Fruit fly (Drosophila melanogaster): ENCODE results near the gene Ubc87F.

Ubc87F gene

DNA sequence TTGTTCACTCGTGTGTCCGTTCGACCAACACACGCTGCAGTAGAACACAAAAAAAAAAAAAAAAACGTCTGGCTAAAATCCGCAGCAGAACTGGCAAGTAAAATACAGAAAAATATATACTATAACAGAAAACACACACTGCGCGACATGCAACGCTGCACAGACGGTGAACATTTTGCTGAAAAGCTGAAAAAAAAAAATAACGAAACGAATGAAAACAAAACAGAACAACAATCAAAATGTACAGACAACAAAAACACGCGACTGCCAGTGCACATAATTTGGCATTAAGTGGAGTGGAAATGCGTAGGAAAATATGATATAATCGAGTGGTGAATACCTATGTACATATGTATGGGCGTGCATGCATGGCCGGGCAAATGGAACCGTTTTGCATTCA lies 12.0 kb upstream of the Ubc87F start:
- no peak for TF ChIP-seq CG12236 (GFP tag; optimal IDR thresholded peaks at IDR 0.05)
- peak in 1 of 2 experiments; percentile 29 for TF ChIP-seq eve (GFP tag; optimal IDR thresholded peaks at IDR 0.05)

DNA sequence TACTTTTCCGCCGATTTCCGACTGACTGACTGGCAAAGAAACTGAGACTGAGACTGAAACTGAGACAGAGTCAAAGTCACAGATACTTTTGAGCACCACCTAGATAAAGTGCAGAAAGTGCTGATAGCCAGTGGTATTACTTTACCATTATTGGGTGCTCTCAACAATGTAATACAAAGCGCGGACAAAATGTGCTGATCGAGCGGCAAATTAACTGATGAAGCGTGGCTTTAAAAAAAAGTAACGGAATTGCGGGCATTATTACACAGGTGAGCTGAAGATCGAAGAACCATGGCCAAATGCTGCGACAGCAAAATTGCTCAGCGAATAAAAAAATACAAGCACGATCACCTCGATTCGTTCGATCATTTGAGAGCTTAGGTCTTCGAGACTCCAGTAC lies 10.9 kb upstream of the Ubc87F start:
- TF ChIP-seq Gsc (GFP tag; IDR thresholded peaks at IDR 0.05) = no peak
- no peak for TF ChIP-seq CrebB (tag; optimal IDR thresholded peaks at IDR 0.05)
- TF ChIP-seq CG6272 (GFP tag; IDR thresholded peaks at IDR 0.05) = no peak
- TF ChIP-seq exex (tag; optimal IDR thresholded peaks at IDR 0.05) = no peak
- no peak for TF ChIP-seq Doc3 (GFP tag; IDR thresholded peaks at IDR 0.05; ENCODE audit: partially characterized antibody)
- TF ChIP-seq sc (optimal IDR thresholded peaks at IDR 0.05) = no peak
- no peak for TF ChIP-seq sc (GFP tag; optimal IDR thresholded peaks at IDR 0.05)
- TF ChIP-seq CG33213 (GFP tag; optimal IDR thresholded peaks at IDR 0.05) = no peak
- no peak for TF ChIP-seq run (tag; optimal IDR thresholded peaks at IDR 0.05)

DNA sequence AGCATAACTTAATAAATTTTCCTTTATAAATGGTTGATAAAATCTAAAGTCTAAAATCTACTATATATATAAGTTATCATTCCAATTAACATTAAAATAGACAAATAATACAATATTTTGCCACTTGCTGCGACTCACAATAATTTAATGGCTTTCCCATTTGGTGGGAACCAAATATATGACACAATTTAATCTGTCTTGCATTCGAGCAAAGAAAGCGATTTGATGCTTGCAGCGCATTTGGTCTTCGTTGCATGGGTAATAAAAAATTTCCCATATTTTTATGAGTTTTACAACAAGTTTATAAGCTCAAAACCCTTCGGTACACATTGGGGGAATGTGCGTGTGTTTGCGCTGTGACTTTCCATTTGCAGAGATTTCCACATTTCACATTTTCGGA lies 8.8 kb upstream of the Ubc87F start:
- TF ChIP-seq Nf-YC (tag; optimal IDR thresholded peaks at IDR 0.05) (no peak), caup (GFP tag; optimal IDR thresholded peaks at IDR 0.05; ENCODE audit: severe bottlenecking) (no peak), CG10147 (GFP tag; optimal IDR thresholded peaks at IDR 0.05) (no peak), Aef1 (GFP tag; IDR thresholded peaks at IDR 0.05) (no peak), dm (GFP tag; optimal IDR thresholded peaks at IDR 0.05) (no peak), CG43689 (GFP tag; IDR thresholded peaks at IDR 0.05) (no peak), oc (tag; optimal IDR thresholded peaks at IDR 0.05) (peak; percentile 10), CG3838 (GFP tag; optimal IDR thresholded peaks at IDR 0.05) (no peak), D19A (tag; optimal IDR thresholded peaks at IDR 0.05) (peak; percentile 33), Sox100B (GFP tag; optimal IDR thresholded peaks at IDR 0.05) (peak; percentile 15), Atf3 (GFP tag; optimal IDR thresholded peaks at IDR 0.05) (no peak), nom (GFP tag; optimal IDR thresholded peaks at IDR 0.05) (no peak), Hmr (GFP tag; optimal IDR thresholded peaks at IDR 0.05) (no peak), nerfin-2 (GFP tag; IDR thresholded peaks at IDR 0.05; ENCODE audit: partially characterized antibody) (no peak), D19B (GFP tag; optimal IDR thresholded peaks at IDR 0.05) (no peak), CG18011 (GFP tag; optimal IDR thresholded peaks at IDR 0.05) (no peak), peb (GFP tag; IDR thresholded peaks at IDR 0.05) (no peak)

DNA sequence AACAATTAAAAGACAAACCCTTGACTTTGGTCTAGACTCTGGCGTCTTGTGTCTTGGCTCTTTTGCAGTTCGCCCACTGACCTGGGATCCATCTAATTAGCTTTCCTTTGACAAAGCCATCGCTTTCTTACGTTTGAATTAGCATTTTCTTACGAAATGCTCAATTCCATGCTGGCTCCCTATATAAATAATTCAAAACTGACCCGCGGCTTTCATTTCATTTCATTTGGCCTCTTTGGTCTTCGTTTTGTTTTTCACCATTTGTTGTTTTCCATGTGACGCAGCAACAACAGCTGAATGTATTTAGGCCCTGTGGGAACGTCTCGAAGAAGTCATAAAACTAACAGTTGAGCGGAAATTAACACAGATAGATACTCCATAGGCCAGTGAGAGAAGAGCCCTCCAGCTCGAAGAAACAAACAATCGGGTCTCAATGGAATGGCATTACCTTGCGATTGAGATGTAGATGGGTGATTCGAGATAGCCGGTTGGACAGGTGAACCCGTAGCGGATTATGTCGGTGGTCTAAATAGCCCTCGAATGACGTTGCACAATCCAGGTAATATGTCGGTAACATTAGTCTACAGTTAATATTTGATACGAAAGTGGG lies 6.2 kb upstream of the Ubc87F start:
- peak; percentile 79 for TF ChIP-seq grn (GFP tag; optimal IDR thresholded peaks at IDR 0.05)
- no peak for TF ChIP-seq Antp (GFP tag; optimal IDR thresholded peaks at IDR 0.05)
- no peak for TF ChIP-seq knrl (GFP tag; IDR thresholded peaks at IDR 0.05; ENCODE audit: partially characterized antibody)
- peak; percentile 87 for TF ChIP-seq CG2199 (GFP tag; IDR thresholded peaks at IDR 0.05)
- peak; percentile 78 for TF ChIP-seq oc (tag; optimal IDR thresholded peaks at IDR 0.05)
- TF ChIP-seq Blimp-1 (GFP tag; optimal IDR thresholded peaks at IDR 0.05) = peak; percentile 34
- peak; percentile 4 for TF ChIP-seq sens (GFP tag)
- peak; percentile 6 for TF ChIP-seq CG12769 (tag; optimal IDR thresholded peaks at IDR 0.05)
- peak; percentile 13 for TF ChIP-seq sd (tag; optimal IDR thresholded peaks at IDR 0.05)
- TF ChIP-seq Hr78 (GFP tag; optimal IDR thresholded peaks at IDR 0.05) = peak in 1 of 2 experiments; percentile 51
- TF ChIP-seq fd3F (GFP tag; optimal IDR thresholded peaks at IDR 0.05) = no peak
- TF ChIP-seq ac (GFP tag; optimal IDR thresholded peaks at IDR 0.05) = peak; percentile 46
- TF ChIP-seq Rfx (GFP tag; IDR thresholded peaks at IDR 0.05) = no peak
- TF ChIP-seq sr (GFP tag; IDR thresholded peaks at IDR 0.05) = no peak
- TF ChIP-seq CG12236 (GFP tag; optimal IDR thresholded peaks at IDR 0.05) = no peak
- TF ChIP-seq pros (GFP tag; optimal IDR thresholded peaks at IDR 0.05) = peak; percentile 98
- TF ChIP-seq kni (GFP tag; optimal IDR thresholded peaks at IDR 0.05) = peak; percentile 67
- peak; percentile 12 for TF ChIP-seq Med (GFP tag)
- TF ChIP-seq fu2 (GFP tag; optimal IDR thresholded peaks at IDR 0.05) = no peak
- no peak for TF ChIP-seq Bdp1 (GFP tag; optimal IDR thresholded peaks at IDR 0.05)
- TF ChIP-seq Vsx1 (GFP tag; optimal IDR thresholded peaks at IDR 0.05) = peak; percentile 25

Data from whole organism, embryonic.